Worm (Caenorhabditis elegans) whole organism, L4 larva: ENCODE results near the gene irld-49.

Experiments
- ces-1 ChIP-seq: fragments of 150-350 bp; sonication (generic microtip); optimal IDR thresholded peaks from 4 replicates; lab custom pipeline; 2014; ENCODE audit warnings: missing biosample characterization, missing genetic modification reagents, missing genetic modification characterization
- lin-13 ChIP-seq: fragments of 150-350 bp; optimal IDR thresholded peaks from 2 replicates; lab custom pipeline; 2014; ENCODE audit warnings: missing biosample characterization, missing genetic modification reagents, missing genetic modification characterization
- mxl-2 ChIP-seq: fragments of 200-800 bp; sonication (Bioruptor generic); conservative IDR thresholded peaks from 2 replicates; pipeline ENCODE4 v1.3.6; 2022; ENCODE audit warnings: missing genetic modification reagents, missing genetic modification characterization, missing compliant biosample characterization
- nhr-6 ChIP-seq: fragments of 150-350 bp; optimal IDR thresholded peaks from 2 replicates; lab custom pipeline; 2014; ENCODE audit warnings: missing biosample characterization, missing genetic modification characterization

ce11 chrII:2958308-2958707 lies 14.3 kb downstream of the irld-49 start, which contains the start of gene srw-60:
- no peak for TF ChIP-seq mxl-2 (GFP tag; lab: Robert Waterston, UW)
- no peak for TF ChIP-seq lin-13
- TF ChIP-seq ces-1 (GFP tag; lab: Kevin White, UChicago) = no peak
- no peak for TF ChIP-seq nhr-6 (tag; lab: Kevin White, UChicago)
